Worm (Caenorhabditis elegans) whole organism, L3 larva: Measurements from ENCODE around the gene R01H2.4.

Experiments
- R02D3.7 ChIP-seq: fragments of 150-350 bp; optimal IDR thresholded peaks from 2 replicates; lab custom pipeline; 2014; ENCODE audit warnings: missing biosample characterization, missing genetic modification characterization
- aly-2 ChIP-seq: fragments of 150-350 bp; optimal IDR thresholded peaks from 2 replicates; lab custom pipeline; 2014; ENCODE audit warnings: missing biosample characterization, missing genetic modification characterization
- ama-1 ChIP-seq: fragments of 150-350 bp; optimal IDR thresholded peaks from 2 replicates; lab custom pipeline; 2018
- elt-3 ChIP-seq, 3 experiments: fragments of 150-350 bp in 1 of 3; sonication (generic microtip) in 2 of 3; optimal IDR thresholded peaks; 2 replicates in 2 of 3; 4 replicates in 1 of 3; lab custom pipeline; 2014 to 2017; ENCODE audit warnings: missing biosample characterization in 3 of 3, missing genetic modification characterization in 3 of 3
- fkh-2 ChIP-seq: fragments of 150-350 bp; optimal IDR thresholded peaks from 2 replicates; lab custom pipeline; 2014; ENCODE audit warnings: missing biosample characterization, missing genetic modification reagents, missing genetic modification characterization
- lin-39 ChIP-seq: fragments of 150-350 bp; optimal IDR thresholded peaks from 2 replicates; lab custom pipeline; 2018; ENCODE audit warnings: missing biosample characterization, missing genetic modification reagents, missing genetic modification characterization
- nhr-23 ChIP-seq: fragments of 150-350 bp; optimal IDR thresholded peaks from 2 replicates; lab custom pipeline; 2014; ENCODE audit warnings: missing biosample characterization, missing genetic modification reagents, missing genetic modification characterization
- nhr-237 ChIP-seq: fragments of 150-350 bp; optimal IDR thresholded peaks from 2 replicates; lab custom pipeline; 2014; ENCODE audit warnings: missing biosample characterization, missing genetic modification characterization
- nhr-43 ChIP-seq: sonication (generic microtip); optimal IDR thresholded peaks from 2 replicates; lab custom pipeline; 2016; ENCODE audit warnings: mild to moderate bottlenecking, missing genetic modification characterization, missing compliant biosample characterization; ENCODE audit not compliant: poor library complexity, severe bottlenecking
- tbx-2 ChIP-seq: sonication (generic microtip); optimal IDR thresholded peaks from 2 replicates; lab custom pipeline; 2016; ENCODE audit warnings: mild to moderate bottlenecking, missing genetic modification characterization, missing compliant biosample characterization
- unc-39 ChIP-seq: sonication (generic microtip); optimal IDR thresholded peaks from 4 replicates; lab custom pipeline; 2017; ENCODE audit warnings: missing biosample characterization, missing genetic modification characterization
- unc-62 ChIP-seq: fragments of 150-350 bp; sonication (generic microtip); optimal IDR thresholded peaks from 4 replicates; lab custom pipeline; 2014; ENCODE audit warnings: missing biosample characterization, missing genetic modification reagents, missing genetic modification characterization
- zag-1 ChIP-seq: fragments of 150-350 bp; optimal IDR thresholded peaks from 2 replicates; lab custom pipeline; 2014; ENCODE audit warnings: missing biosample characterization, missing genetic modification characterization

ce11 chrIII:7083106-7083505, 19.0 kb upstream of the R01H2.4 start:
- TF ChIP-seq lin-39 (tag; lab: Kevin White, UChicago): no peak
- no peak for TF ChIP-seq zag-1 (tag; lab: Kevin White, UChicago)
- no peak for TF ChIP-seq R02D3.7 (tag; lab: Kevin White, UChicago)
- TF ChIP-seq unc-62 (GFP tag; lab: Kevin White, UChicago): no peak
- TF ChIP-seq tbx-2 (tag; lab: Kevin White, UChicago): no peak
- no peak for TF ChIP-seq nhr-237
- TF ChIP-seq elt-3 (tag; optimal IDR thresholded peaks at IDR 0.05; lab: Kevin White, UChicago): no peak
- TF ChIP-seq fkh-2 (tag; lab: Kevin White, UChicago): no peak
- no peak for TF ChIP-seq ama-1 (lab: Kevin White, UChicago)
- no peak for TF ChIP-seq nhr-43
- TF ChIP-seq nhr-23: no peak
- TF ChIP-seq unc-39 (tag; lab: Kevin White, UChicago): no peak
- TF ChIP-seq aly-2 (tag; lab: Kevin White, UChicago): no peak
